Worm (Caenorhabditis elegans) whole organism, young adult: ENCODE measurements around the gene H12D21.9.

Experiments
- B0035.1 ChIP-seq: sonication (generic microtip); optimal IDR thresholded peaks from 2 replicates; lab custom pipeline; 2016; ENCODE audit warnings: missing genetic modification characterization, mild to moderate bottlenecking, missing compliant biosample characterization, missing genotype, missing genetic modification reagents
- B0261.1 ChIP-seq: sonication (generic microtip); optimal IDR thresholded peaks from 2 replicates; lab custom pipeline; 2016; ENCODE audit warnings: mild to moderate bottlenecking, missing genetic modification characterization, moderate library complexity, missing compliant biosample characterization
- F23B12.7 ChIP-seq: sonication (generic microtip); optimal IDR thresholded peaks from 2 replicates; lab custom pipeline; 2017; ENCODE audit warnings: missing genetic modification characterization, mild to moderate bottlenecking, missing compliant biosample characterization, antibody characterized with exemption, moderate library complexity; ENCODE audit not compliant: insufficient read depth
- F39B2.1 ChIP-seq: fragments of 200-800 bp; sonication (Bioruptor generic); IDR thresholded peaks from 2 replicates; pipeline ENCODE4 v1.3.6; 2022; ENCODE audit warnings: missing genetic modification reagents, missing genetic modification characterization, missing compliant biosample characterization
- F49E8.2 ChIP-seq: sonication (generic microtip); optimal IDR thresholded peaks from 3 replicates; lab custom pipeline; 2017; ENCODE audit warnings: missing genetic modification characterization, mild to moderate bottlenecking, missing compliant biosample characterization, antibody characterized with exemption, moderate library complexity; ENCODE audit not compliant: insufficient read depth
- F52B5.7 ChIP-seq: sonication (generic microtip); optimal IDR thresholded peaks from 2 replicates; lab custom pipeline; 2016; ENCODE audit warnings: mild to moderate bottlenecking, missing genetic modification characterization, missing compliant biosample characterization
- K11D2.4 ChIP-seq: fragments of 200-800 bp; sonication (Bioruptor generic); IDR thresholded peaks from 2 replicates; pipeline ENCODE4 v1.3.6; 2022; ENCODE audit warnings: missing genetic modification reagents, missing genetic modification characterization, missing compliant biosample characterization
- T26A5.8 ChIP-seq: sonication (generic microtip); optimal IDR thresholded peaks from 2 replicates; lab custom pipeline; 2016; ENCODE audit warnings: missing genetic modification characterization, missing compliant biosample characterization
- Y53F4B.3 ChIP-seq: fragments of 200-800 bp; sonication (Bioruptor generic); IDR thresholded peaks from 2 replicates; pipeline ENCODE4 v1.3.6; 2022; ENCODE audit warnings: missing genetic modification reagents, missing genetic modification characterization, missing compliant biosample characterization
- Y56A3A.18 ChIP-seq: fragments of 200-800 bp; sonication (Bioruptor generic); IDR thresholded peaks from 2 replicates; pipeline ENCODE4 v1.3.6; 2022; ENCODE audit warnings: missing genetic modification reagents, missing genetic modification characterization, missing compliant biosample characterization
- ama-1 ChIP-seq, 3 experiments: fragments of 150-350 bp in 1 of 3; sonication (generic microtip) in 2 of 3; optimal IDR thresholded peaks; 2 replicates each; lab custom pipeline; 2014 to 2018; ENCODE audit warnings: missing biosample characterization in 2 of 3, missing genetic modification characterization in 2 of 3, missing genetic modification reagents in 2 of 3
- aptf-2 ChIP-seq: fragments of 200-800 bp; sonication (Bioruptor generic); conservative IDR thresholded peaks from 2 replicates; pipeline ENCODE4 v1.3.6; 2022; ENCODE audit warnings: missing genetic modification reagents, missing genetic modification characterization, missing compliant biosample characterization
- aptf-3 ChIP-seq: fragments of 200-800 bp; sonication (Bioruptor generic); IDR thresholded peaks from 2 replicates; pipeline ENCODE4 v1.3.6; 2022; ENCODE audit warnings: missing genetic modification characterization, missing compliant biosample characterization
- athp-1 ChIP-seq: sonication (generic microtip); optimal IDR thresholded peaks from 2 replicates; lab custom pipeline; 2017; ENCODE audit warnings: mild to moderate bottlenecking, missing genetic modification characterization, missing compliant biosample characterization
- ceh-40 ChIP-seq: fragments of 200-800 bp; sonication (Bioruptor generic); IDR thresholded peaks from 2 replicates; pipeline ENCODE4 v1.3.6; 2022; ENCODE audit warnings: missing genetic modification characterization, missing compliant biosample characterization
- ceh-58 ChIP-seq: fragments of 200-800 bp; sonication (Bioruptor generic); IDR thresholded peaks from 2 replicates; pipeline ENCODE4 v1.3.6; 2022; ENCODE audit warnings: missing genetic modification characterization, missing compliant biosample characterization
- ceh-79 ChIP-seq: sonication (generic microtip); optimal IDR thresholded peaks from 2 replicates; lab custom pipeline; 2017; ENCODE audit warnings: mild to moderate bottlenecking, missing genetic modification characterization, missing compliant biosample characterization
- egrh-3 ChIP-seq: fragments of 200-800 bp; sonication (Bioruptor generic); IDR thresholded peaks from 2 replicates; pipeline ENCODE4 v1.3.6; 2022; ENCODE audit warnings: missing genetic modification reagents, missing genetic modification characterization, missing compliant biosample characterization
- gei-17 ChIP-seq: fragments of 200-800 bp; sonication (Bioruptor generic); optimal IDR thresholded peaks from 2 replicates; lab custom pipeline; 2018; ENCODE audit warnings: mild to moderate bottlenecking, missing genetic modification characterization, missing compliant biosample characterization
- hlh-12 ChIP-seq: sonication (generic microtip); optimal IDR thresholded peaks from 2 replicates; lab custom pipeline; 2016; ENCODE audit warnings: missing genetic modification characterization, missing compliant biosample characterization
- hlh-26 ChIP-seq: fragments of 200-800 bp; sonication (Bioruptor generic); conservative IDR thresholded peaks from 2 replicates; pipeline ENCODE4 v1.3.6; 2022; ENCODE audit warnings: missing genetic modification reagents, missing genetic modification characterization, missing compliant biosample characterization
- hmg-1.2 ChIP-seq: fragments of 200-800 bp; sonication (Bioruptor generic); IDR thresholded peaks from 2 replicates; pipeline ENCODE4 v1.3.6; 2022; ENCODE audit warnings: missing genetic modification reagents, missing genetic modification characterization, missing compliant biosample characterization
- hsf-1 ChIP-seq: fragments of 200-800 bp; sonication (Bioruptor generic); IDR thresholded peaks from 2 replicates; pipeline ENCODE4 v1.3.6; 2022; ENCODE audit warnings: missing genetic modification reagents, missing genetic modification characterization, missing compliant biosample characterization
- let-526 ChIP-seq: fragments of 200-800 bp; sonication (Bioruptor generic); IDR thresholded peaks from 2 replicates; pipeline ENCODE4 v1.3.6; 2022; ENCODE audit warnings: missing genetic modification reagents, missing genetic modification characterization, missing compliant biosample characterization
- lin-35 ChIP-seq, 3 experiments: fragments of 150-350 bp in 2 of 3; sonication (generic microtip) in 1 of 3; optimal IDR thresholded peaks; 2 replicates each; lab custom pipeline; 2014 to 2018; ENCODE audit warnings: missing biosample characterization in 3 of 3, missing genetic modification characterization in 3 of 3, missing genetic modification reagents in 3 of 3
- lin-40 ChIP-seq: sonication (generic microtip); optimal IDR thresholded peaks from 2 replicates; lab custom pipeline; 2016; ENCODE audit warnings: missing genetic modification characterization, mild to moderate bottlenecking, missing compliant biosample characterization, missing genotype, missing genetic modification reagents
- madf-3 ChIP-seq: fragments of 200-800 bp; sonication (Bioruptor generic); IDR thresholded peaks from 2 replicates; pipeline ENCODE4 v1.3.6; 2022; ENCODE audit warnings: missing genetic modification reagents, missing genetic modification characterization, missing compliant biosample characterization
- mel-28 ChIP-seq: sonication (generic microtip); optimal IDR thresholded peaks from 2 replicates; lab custom pipeline; 2016; ENCODE audit warnings: borderline replicate concordance, mild to moderate bottlenecking, missing genetic modification characterization, missing compliant biosample characterization
- nfya-2 ChIP-seq: fragments of 200-800 bp; sonication (Bioruptor generic); IDR thresholded peaks from 2 replicates; pipeline ENCODE4 v1.3.6; 2022; ENCODE audit warnings: missing genetic modification reagents, missing genetic modification characterization, missing compliant biosample characterization
- nfyb-1 ChIP-seq: fragments of 200-800 bp; sonication (Bioruptor generic); IDR thresholded peaks from 2 replicates; pipeline ENCODE4 v1.3.6; 2022; ENCODE audit warnings: missing genetic modification reagents, missing genetic modification characterization, missing compliant biosample characterization
- nhr-80 ChIP-seq: sonication (generic microtip); optimal IDR thresholded peaks from 2 replicates; lab custom pipeline; 2016; ENCODE audit warnings: missing genetic modification characterization, missing compliant biosample characterization
- nhr-90 ChIP-seq: sonication (generic microtip); optimal IDR thresholded peaks from 2 replicates; lab custom pipeline; 2016; ENCODE audit warnings: missing genotype, mild to moderate bottlenecking, missing genetic modification characterization, missing compliant biosample characterization
- pbrm-1 ChIP-seq: fragments of 200-800 bp; sonication (Bioruptor generic); IDR thresholded peaks from 2 replicates; pipeline ENCODE4 v1.3.6; 2022; ENCODE audit warnings: missing genetic modification reagents, missing genetic modification characterization, missing compliant biosample characterization
- repo-1 ChIP-seq: sonication (generic microtip); optimal IDR thresholded peaks from 2 replicates; lab custom pipeline; 2017; ENCODE audit warnings: mild to moderate bottlenecking, missing genetic modification characterization, missing compliant biosample characterization
- snpc-1.1 ChIP-seq: sonication (generic microtip); optimal IDR thresholded peaks from 2 replicates; lab custom pipeline; 2017; ENCODE audit warnings: missing genetic modification characterization, mild to moderate bottlenecking, missing compliant biosample characterization, antibody characterized with exemption, moderate library complexity, missing genotype, missing genetic modification reagents; ENCODE audit not compliant: insufficient read depth
- ztf-18 ChIP-seq: sonication (generic microtip); optimal IDR thresholded peaks from 2 replicates; lab custom pipeline; 2016; ENCODE audit warnings: missing genotype, mild to moderate bottlenecking, missing genetic modification characterization, missing compliant biosample characterization
- ztf-25 ChIP-seq: fragments of 200-800 bp; sonication (Bioruptor generic); IDR thresholded peaks from 2 replicates; pipeline ENCODE4 v1.3.6; 2022; ENCODE audit warnings: missing genetic modification reagents, missing genetic modification characterization, missing compliant biosample characterization

The H12D21.9 gene

ce11 chrV:14945697-14946096 is 36.4 kb upstream of the H12D21.9 start, which contains the start of gene C30G7.3:
Gene C30G7.3, minus strand, starts transcription at chrV:14945704.
- TF ChIP-seq athp-1 (no peak), hsf-1 (no peak), hmg-1.2 (GFP tag; lab: Robert Waterston, UW) (no peak), F23B12.7 (tag; lab: Kevin White, UChicago) (no peak), ama-1 (optimal IDR thresholded peaks at IDR 0.05; lab: Kevin White, UChicago) (no peak), ama-1 (GFP tag; optimal IDR thresholded peaks at IDR 0.05; lab: Kevin White, UChicago) (no peak), Y56A3A.18 (GFP tag; lab: Robert Waterston, UW) (no peak), aptf-3 (no peak), lin-40 (tag; lab: Kevin White, UChicago) (no peak), ceh-40 (GFP tag; lab: Robert Waterston, UW) (no peak), Y53F4B.3 (GFP tag; lab: Robert Waterston, UW) (no peak), K11D2.4 (GFP tag; lab: Robert Waterston, UW) (no peak), hlh-26 (GFP tag; lab: Robert Waterston, UW) (no peak), snpc-1.1 (no peak), T26A5.8 (no peak), F39B2.1 (GFP tag; lab: Robert Waterston, UW) (no peak)
- TF ChIP-seq, all 124 proteins: peak for 0

DNA sequence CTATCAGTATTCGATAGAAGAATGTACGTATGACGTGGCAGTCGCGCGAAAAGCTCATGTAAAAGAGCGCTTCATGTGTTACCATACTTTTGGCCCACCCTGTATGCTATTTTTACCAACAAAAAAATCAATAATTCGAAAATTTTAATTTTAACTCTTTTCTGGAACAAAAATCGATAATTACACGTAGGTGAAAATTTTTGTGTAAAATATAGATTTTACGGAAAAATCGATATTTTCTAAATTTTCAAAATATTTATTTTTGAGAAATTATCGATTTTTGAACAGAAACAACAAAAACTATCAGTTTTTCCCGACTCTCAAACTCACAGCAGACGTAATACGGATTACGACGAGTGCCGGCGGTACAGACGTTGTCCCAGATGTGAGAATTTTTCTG is 35.8 kb upstream of the H12D21.9 start:
- no peak for TF ChIP-seq ztf-25 (GFP tag; lab: Robert Waterston, UW)

- TF ChIP-seq nfya-2 (GFP tag; lab: Robert Waterston, UW) (no peak), aptf-2 (GFP tag; lab: Robert Waterston, UW) (no peak), madf-3 (GFP tag; lab: Robert Waterston, UW) (no peak), ceh-79 (tag; lab: Kevin White, UChicago) (no peak), ztf-18 (tag; lab: Kevin White, UChicago) (no peak), pbrm-1 (no peak), athp-1 (no peak), lin-35 (GFP tag; optimal IDR thresholded peaks at IDR 0.05; lab: Kevin White, UChicago) (no peak), egrh-3 (no peak), gei-17 (no peak), ceh-58 (GFP tag; lab: Robert Waterston, UW) (no peak), repo-1 (tag; lab: Kevin White, UChicago) (no peak), F52B5.7 (tag; lab: Kevin White, UChicago) (no peak), nhr-80 (no peak), B0261.1 (tag; lab: Kevin White, UChicago) (no peak), hlh-12 (tag; lab: Kevin White, UChicago) (no peak), F49E8.2 (no peak), B0035.1 (tag; lab: Kevin White, UChicago) (no peak), ztf-25 (GFP tag; lab: Robert Waterston, UW) (no peak)
These were observed 34.5 kb upstream of the H12D21.9 start for ce11 chrV:14943774-14944173.

DNA sequence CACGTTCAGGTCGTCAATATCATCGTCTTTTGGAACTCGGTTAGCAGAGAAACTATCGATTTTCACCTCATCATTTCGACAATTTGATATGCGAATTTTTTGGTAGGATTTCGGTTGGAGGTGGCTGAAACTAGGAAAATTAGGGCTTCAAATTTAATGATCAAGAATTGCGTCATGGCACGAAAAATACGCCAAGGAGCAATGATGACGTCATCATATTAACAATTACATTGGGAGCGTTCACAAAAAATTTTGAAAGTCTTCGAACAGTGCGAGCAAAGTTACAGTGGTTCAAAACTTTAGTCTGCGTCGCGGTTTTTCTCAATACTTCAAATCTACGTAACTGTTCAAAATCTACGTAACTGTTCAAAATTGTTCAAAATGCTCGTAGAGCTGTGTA is 33.6 kb upstream of the H12D21.9 start:
- TF ChIP-seq nfyb-1 (GFP tag; lab: Robert Waterston, UW) (no peak), nhr-90 (tag; lab: Kevin White, UChicago) (no peak), mel-28 (no peak), hlh-12 (tag; lab: Kevin White, UChicago) (no peak), B0261.1 (tag; lab: Kevin White, UChicago) (no peak), repo-1 (tag; lab: Kevin White, UChicago) (no peak), let-526 (GFP tag; lab: Robert Waterston, UW) (no peak)
